Worm (Caenorhabditis elegans) whole organism, L4 larva: ENCODE measurements around the gene C10C5.5.

ENCODE experiments used
- D1046.2 ChIP-seq: fragments of 200-800 bp; sonication (Bioruptor generic); IDR thresholded peaks from 2 replicates; pipeline ENCODE4 v1.3.6; 2022; ENCODE audit warnings: missing genetic modification characterization, missing compliant biosample characterization
- R02D3.7 ChIP-seq: fragments of 150-350 bp; sonication (generic microtip); optimal IDR thresholded peaks from 3 replicates; lab custom pipeline; 2014; ENCODE audit warnings: missing biosample characterization, missing genetic modification characterization
- ZK546.5 ChIP-seq, 2 experiments: sonication (generic microtip); optimal IDR thresholded peaks; 2 replicates each; lab custom pipeline; 2017; ENCODE audit warnings: missing biosample characterization in 2 of 2, missing genetic modification characterization in 2 of 2
- aly-2 ChIP-seq: sonication (generic microtip); optimal IDR thresholded peaks from 2 replicates; lab custom pipeline; 2018; ENCODE audit warnings: missing biosample characterization, missing genetic modification characterization
- ama-1 ChIP-seq: fragments of 150-350 bp; optimal IDR thresholded peaks from 2 replicates; lab custom pipeline; 2014; ENCODE audit warnings: inconsistent platforms, mixed read lengths
- egl-27 ChIP-seq: sonication (generic microtip); optimal IDR thresholded peaks from 3 replicates; lab custom pipeline; 2017; ENCODE audit warnings: missing biosample characterization, missing genetic modification reagents, missing genetic modification characterization
- hif-1 ChIP-seq, 2 experiments: sonication (generic microtip); optimal IDR thresholded peaks; 2 replicates each; lab custom pipeline; 2016 to 2017; ENCODE audit warnings: missing compliant biosample characterization in 2 of 2, missing genetic modification characterization in 2 of 2, missing genetic modification reagents in 2 of 2, missing genotype in 2 of 2, mild to moderate bottlenecking in 1 of 2
- hlh-30 ChIP-seq: sonication (generic microtip); optimal IDR thresholded peaks from 2 replicates; lab custom pipeline; 2017; ENCODE audit warnings: antibody characterized with exemption, mild to moderate bottlenecking, missing genetic modification characterization, missing compliant biosample characterization; ENCODE audit not compliant: insufficient read depth
- mes-2 ChIP-seq: sonication (generic microtip); optimal IDR thresholded peaks from 2 replicates; lab custom pipeline; 2016; ENCODE audit warnings: missing genotype, mild to moderate bottlenecking, missing genetic modification characterization, missing compliant biosample characterization; ENCODE audit not compliant: poor library complexity, severe bottlenecking
- nhr-237 ChIP-seq: sonication (generic microtip); optimal IDR thresholded peaks from 2 replicates; lab custom pipeline; 2017; ENCODE audit warnings: missing biosample characterization, missing genetic modification characterization
- pqm-1 ChIP-seq: sonication (generic microtip); optimal IDR thresholded peaks from 2 replicates; lab custom pipeline; 2017; ENCODE audit warnings: missing biosample characterization, missing genetic modification characterization
- snpc-4 ChIP-seq: fragments of 150-350 bp; optimal IDR thresholded peaks from 2 replicates; lab custom pipeline; 2014; ENCODE audit warnings: missing biosample characterization, missing genetic modification characterization
- vab-7 ChIP-seq: fragments of 200-800 bp; sonication (Bioruptor generic); IDR thresholded peaks from 2 replicates; pipeline ENCODE4 v1.3.6; 2022; ENCODE audit warnings: missing genetic modification reagents, missing genetic modification characterization, missing compliant biosample characterization

- TF ChIP-seq hif-1 (tag; optimal IDR thresholded peaks at IDR 0.05; lab: Kevin White, UChicago), result no peak
- no peak for TF ChIP-seq snpc-4
- no peak for TF ChIP-seq ZK546.5 (tag; optimal IDR thresholded peaks at IDR 0.05; lab: Kevin White, UChicago)
- TF ChIP-seq hlh-30, result no peak
- TF ChIP-seq egl-27 (tag; lab: Kevin White, UChicago), result no peak
- TF ChIP-seq mes-2, result no peak
- no peak for TF ChIP-seq aly-2 (tag; lab: Kevin White, UChicago)
- TF ChIP-seq ama-1 (lab: Kevin White, UChicago), result no peak
- TF ChIP-seq D1046.2 (GFP tag; lab: Robert Waterston, UW), result no peak
- TF ChIP-seq R02D3.7 (tag; lab: Kevin White, UChicago), result no peak
- no peak for TF ChIP-seq nhr-237 (tag; lab: Kevin White, UChicago)
- no peak for TF ChIP-seq vab-7 (GFP tag; lab: Robert Waterston, UW)
- TF ChIP-seq pqm-1, result no peak
Measured at ce11 chrIV:9432327-9432726, 51.1 kb downstream of the C10C5.5 start.
